Worm (Caenorhabditis elegans) whole organism, L1 larva: Measurements from ENCODE around the gene col-3.

ENCODE experiments used
- C04F5.9 ChIP-seq: sonication (generic microtip); optimal IDR thresholded peaks from 2 replicates; lab custom pipeline; 2016; ENCODE audit warnings: missing genetic modification characterization, missing compliant biosample characterization
- ama-1 ChIP-seq: fragments of 150-350 bp; optimal IDR thresholded peaks from 2 replicates; lab custom pipeline; 2014
- ceh-8 ChIP-seq: fragments of 200-800 bp; sonication (Bioruptor generic); optimal IDR thresholded peaks from 2 replicates; lab custom pipeline; 2018; ENCODE audit warnings: mild to moderate bottlenecking, missing genetic modification characterization, moderate library complexity, missing compliant biosample characterization
- ces-1 ChIP-seq: fragments of 150-350 bp; optimal IDR thresholded peaks from 2 replicates; lab custom pipeline; 2014; ENCODE audit warnings: missing biosample characterization, missing genetic modification reagents, missing genetic modification characterization
- dpl-1 ChIP-seq, 3 experiments: fragments of 150-350 bp in 2 of 3; sonication (generic microtip) in 1 of 3; optimal IDR thresholded peaks; 2 replicates each; lab custom pipeline; 2014 to 2017; ENCODE audit warnings: missing biosample characterization in 3 of 3, missing genetic modification characterization in 3 of 3, missing genetic modification reagents in 3 of 3
- dsc-1 ChIP-seq: sonication (generic microtip); optimal IDR thresholded peaks from 2 replicates; lab custom pipeline; 2016; ENCODE audit warnings: mild to moderate bottlenecking, missing genetic modification characterization, missing compliant biosample characterization
- efl-1 ChIP-seq, 4 experiments: fragments of 150-350 bp; optimal IDR thresholded peaks in 3 of 4; peaks in 1 of 4; 1 replicate in 1 of 4; 2 replicates in 3 of 4; lab custom pipeline; 2014; ENCODE audit warnings: missing biosample characterization in 2 of 4, missing genetic modification characterization in 2 of 4, missing genetic modification reagents in 2 of 4
- egl-27 ChIP-seq, 2 experiments: fragments of 150-350 bp in 1 of 2; sonication (generic microtip); optimal IDR thresholded peaks; 3 replicates each; lab custom pipeline; 2017 to 2018; ENCODE audit warnings: missing biosample characterization in 2 of 2, missing genetic modification characterization in 2 of 2, missing genetic modification reagents in 2 of 2
- ets-5 ChIP-seq: fragments of 200-800 bp; sonication (Bioruptor generic); IDR thresholded peaks from 2 replicates; pipeline ENCODE4 v1.3.6; 2022; ENCODE audit warnings: missing genetic modification characterization, missing compliant biosample characterization
- fkh-8 ChIP-seq: sonication (generic microtip); optimal IDR thresholded peaks from 2 replicates; lab custom pipeline; 2016; ENCODE audit warnings: mild to moderate bottlenecking, missing genetic modification characterization, missing compliant biosample characterization
- fos-1 ChIP-seq: fragments of 150-350 bp; optimal IDR thresholded peaks from 2 replicates; lab custom pipeline; 2014; ENCODE audit warnings: missing biosample characterization, missing genetic modification characterization
- grh-1 ChIP-seq: fragments of 200-800 bp; sonication (Bioruptor generic); IDR thresholded peaks from 2 replicates; pipeline ENCODE4 v1.3.6; 2022; ENCODE audit warnings: missing genetic modification reagents, missing genetic modification characterization, missing compliant biosample characterization
- hlh-17 ChIP-seq: fragments of 200-800 bp; sonication (Bioruptor generic); optimal IDR thresholded peaks from 2 replicates; lab custom pipeline; 2018; ENCODE audit warnings: missing genetic modification characterization, mild to moderate bottlenecking, missing compliant biosample characterization, moderate library complexity, borderline replicate concordance
- hpl-2 ChIP-seq: fragments of 150-350 bp; optimal IDR thresholded peaks from 2 replicates; lab custom pipeline; 2014; ENCODE audit warnings: missing biosample characterization, missing genetic modification reagents, missing genetic modification characterization
- irx-1 ChIP-seq: sonication (generic microtip); optimal IDR thresholded peaks from 2 replicates; lab custom pipeline; 2016; ENCODE audit warnings: missing genetic modification characterization, missing compliant biosample characterization
- jun-1 ChIP-seq: fragments of 150-350 bp; optimal IDR thresholded peaks from 2 replicates; lab custom pipeline; 2014; ENCODE audit warnings: missing biosample characterization, missing genetic modification reagents, missing genetic modification characterization
- lin-14 ChIP-seq: fragments of 200-800 bp; sonication (Bioruptor generic); optimal IDR thresholded peaks from 2 replicates; lab custom pipeline; 2018; ENCODE audit warnings: mild to moderate bottlenecking, missing genetic modification characterization, moderate library complexity, missing compliant biosample characterization
- lin-15B ChIP-seq: fragments of 150-350 bp; sonication (generic microtip); optimal IDR thresholded peaks from 3 replicates; lab custom pipeline; 2014; ENCODE audit warnings: missing biosample characterization, missing genetic modification characterization
- lir-3 ChIP-seq: sonication (generic microtip); optimal IDR thresholded peaks from 2 replicates; lab custom pipeline; 2016; ENCODE audit warnings: mild to moderate bottlenecking, missing genetic modification characterization, moderate library complexity, missing compliant biosample characterization; ENCODE audit not compliant: poor library complexity
- lsy-2 ChIP-seq, 2 experiments: fragments of 150-350 bp; optimal IDR thresholded peaks; 2 replicates each; lab custom pipeline; 2014; ENCODE audit warnings: missing biosample characterization in 2 of 2, missing genetic modification characterization in 2 of 2
- nhr-11 ChIP-seq: fragments of 150-350 bp; optimal IDR thresholded peaks from 2 replicates; lab custom pipeline; 2014; ENCODE audit warnings: missing biosample characterization, missing genetic modification characterization
- nhr-12 ChIP-seq: sonication (generic microtip); optimal IDR thresholded peaks from 2 replicates; lab custom pipeline; 2017; ENCODE audit warnings: missing biosample characterization, missing genetic modification characterization
- nhr-20 ChIP-seq: sonication (generic microtip); optimal IDR thresholded peaks from 2 replicates; lab custom pipeline; 2016; ENCODE audit warnings: mild to moderate bottlenecking, missing genetic modification characterization, missing compliant biosample characterization
- nhr-71 ChIP-seq: sonication (generic microtip); optimal IDR thresholded peaks from 2 replicates; lab custom pipeline; 2016; ENCODE audit warnings: mild to moderate bottlenecking, missing genetic modification characterization, moderate library complexity, missing compliant biosample characterization
- nhr-76 ChIP-seq: sonication (generic microtip); optimal IDR thresholded peaks from 2 replicates; lab custom pipeline; 2017; ENCODE audit warnings: missing biosample characterization, missing genetic modification characterization
- nhr-84 ChIP-seq: sonication (generic microtip); optimal IDR thresholded peaks from 2 replicates; lab custom pipeline; 2017; ENCODE audit warnings: missing biosample characterization, missing genetic modification characterization
- nhr-90 ChIP-seq: sonication (generic microtip); optimal IDR thresholded peaks from 2 replicates; lab custom pipeline; 2016; ENCODE audit warnings: mild to moderate bottlenecking, missing genetic modification characterization, missing compliant biosample characterization; ENCODE audit not compliant: poor library complexity
- pag-3 ChIP-seq: sonication (generic microtip); optimal IDR thresholded peaks from 2 replicates; lab custom pipeline; 2017; ENCODE audit warnings: missing genetic modification characterization, mild to moderate bottlenecking, missing compliant biosample characterization, antibody characterized with exemption, borderline replicate concordance; ENCODE audit not compliant: insufficient read depth
- rnt-1 ChIP-seq: sonication (generic microtip); optimal IDR thresholded peaks from 2 replicates; lab custom pipeline; 2016; ENCODE audit warnings: mild to moderate bottlenecking, missing genetic modification characterization, moderate library complexity, missing compliant biosample characterization
- snpc-4 ChIP-seq: fragments of 150-350 bp; optimal IDR thresholded peaks from 2 replicates; lab custom pipeline; 2014; ENCODE audit warnings: missing biosample characterization, missing genetic modification characterization
- sptf-1 ChIP-seq: fragments of 150-350 bp; optimal IDR thresholded peaks from 2 replicates; lab custom pipeline; 2014; ENCODE audit warnings: missing biosample characterization, missing genetic modification characterization
- swsn-7 ChIP-seq: sonication (generic microtip); optimal IDR thresholded peaks from 2 replicates; lab custom pipeline; 2016; ENCODE audit warnings: missing genetic modification characterization, missing compliant biosample characterization
- unc-130 ChIP-seq: fragments of 150-350 bp; optimal IDR thresholded peaks from 2 replicates; lab custom pipeline; 2017; ENCODE audit warnings: missing biosample characterization, missing genetic modification characterization, inconsistent platforms
- unc-62 ChIP-seq: fragments of 150-350 bp; optimal IDR thresholded peaks from 2 replicates; lab custom pipeline; 2014; ENCODE audit warnings: missing biosample characterization, missing genetic modification reagents, missing genetic modification characterization
- unc-86 ChIP-seq: sonication (generic microtip); optimal IDR thresholded peaks from 2 replicates; lab custom pipeline; 2016; ENCODE audit warnings: missing genetic modification characterization, missing compliant biosample characterization
- xbp-1 ChIP-seq: sonication (generic microtip); optimal IDR thresholded peaks from 2 replicates; lab custom pipeline; 2016; ENCODE audit warnings: missing genetic modification characterization, missing compliant biosample characterization
- ztf-11 ChIP-seq, 2 experiments: sonication (generic microtip); optimal IDR thresholded peaks; 2 replicates each; lab custom pipeline; 2016 to 2017; ENCODE audit warnings: missing genetic modification characterization in 2 of 2, missing biosample characterization in 1 of 2, missing compliant biosample characterization in 1 of 2
- ztf-4 ChIP-seq: fragments of 150-350 bp; optimal IDR thresholded peaks from 2 replicates; lab custom pipeline; 2014; ENCODE audit warnings: missing biosample characterization, missing genetic modification characterization

The col-3 gene

DNA sequence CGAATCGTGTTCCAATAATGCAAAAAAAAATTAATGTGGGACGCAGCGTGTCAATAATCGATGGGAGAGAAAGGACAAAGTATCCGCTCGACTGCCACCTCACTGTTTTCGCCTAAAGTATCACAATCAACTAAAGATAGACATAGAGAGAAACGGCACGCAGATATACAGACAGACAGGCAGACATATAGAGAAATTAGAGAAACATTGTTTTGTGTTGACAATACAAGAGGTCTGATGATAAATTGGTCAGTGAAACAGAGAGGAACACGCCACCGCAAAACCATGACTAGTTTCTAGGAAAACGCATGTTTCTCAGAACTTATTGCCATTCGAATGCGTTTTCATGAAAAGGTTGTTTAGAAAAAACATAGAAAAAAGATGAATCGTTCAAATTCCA is 6.0 kb downstream of the col-3 start, which contains the start of gene T28C6.8 (continued):
- TF ChIP-seq nhr-84 (tag; lab: Kevin White, UChicago) (no peak), egl-27 (tag; optimal IDR thresholded peaks at IDR 0.05; lab: Kevin White, UChicago) (peak in 1 of 2 experiments; percentile 18), hpl-2 (GFP tag; lab: Kevin White, UChicago) (no peak), ama-1 (lab: Kevin White, UChicago) (no peak), lin-15B (tag; lab: Kevin White, UChicago) (no peak), dsc-1 (tag; lab: Kevin White, UChicago) (no peak), lir-3 (tag; lab: Kevin White, UChicago) (no peak), xbp-1 (tag; lab: Kevin White, UChicago) (no peak), grh-1 (GFP tag; lab: Robert Waterston, UW) (peak; percentile 32; the same call in 1 of the 2 replicates), ztf-4 (tag; lab: Kevin White, UChicago) (no peak), irx-1 (peak; percentile 10), hlh-17 (GFP tag; lab: Kevin White, UChicago) (no peak), pag-3 (tag; lab: Kevin White, UChicago) (peak; percentile 2), efl-1 (optimal IDR thresholded peaks at IDR 0.05; lab: Kevin White, UChicago) (peak; percentile 17 to 23), efl-1 (GFP tag; optimal IDR thresholded peaks at IDR 0.05 in 1 of 2; lab: Kevin White, UChicago) (no peak), ceh-8 (GFP tag; lab: Kevin White, UChicago) (no peak), fos-1 (tag; lab: Kevin White, UChicago) (no peak), fkh-8 (tag; lab: Kevin White, UChicago) (peak; percentile 33), nhr-11 (tag; lab: Kevin White, UChicago) (no peak), unc-130 (tag; lab: Kevin White, UChicago) (peak; percentile 32), snpc-4 (tag; lab: Kevin White, UChicago) (no peak), nhr-90 (tag; lab: Kevin White, UChicago) (peak; percentile 36), nhr-76 (tag; lab: Kevin White, UChicago) (no peak), jun-1 (tag; lab: Kevin White, UChicago) (no peak), ces-1 (no peak), rnt-1 (tag; lab: Kevin White, UChicago) (peak; percentile 16), unc-86 (tag; lab: Kevin White, UChicago) (no peak), nhr-12 (tag; lab: Kevin White, UChicago) (no peak), lsy-2 (tag; optimal IDR thresholded peaks at IDR 0.05; lab: Kevin White, UChicago) (peak; percentile 8 to 49), nhr-20 (peak; percentile 59), ets-5 (GFP tag; lab: Robert Waterston, UW) (no peak), lin-14 (GFP tag; lab: Kevin White, UChicago) (peak; percentile 85), dpl-1 (GFP tag; optimal IDR thresholded peaks at IDR 0.05; lab: Kevin White, UChicago) (peak in 1 of 3 experiments; percentile 7), unc-62 (GFP tag; lab: Kevin White, UChicago) (no peak), nhr-71 (tag; lab: Kevin White, UChicago) (peak; percentile 63), ztf-11 (tag; optimal IDR thresholded peaks at IDR 0.05; lab: Kevin White, UChicago) (no peak), C04F5.9 (tag; lab: Kevin White, UChicago) (no peak), sptf-1 (tag; lab: Kevin White, UChicago) (no peak)
- TF ChIP-seq, all 84 proteins: peak for 26

- TF ChIP-seq efl-1 (optimal IDR thresholded peaks at IDR 0.05; lab: Kevin White, UChicago) = no peak
- no peak for TF ChIP-seq efl-1 (GFP tag; optimal IDR thresholded peaks at IDR 0.05 in 1 of 2; lab: Kevin White, UChicago)
- TF ChIP-seq unc-130 (tag; lab: Kevin White, UChicago) = no peak
- no peak for TF ChIP-seq swsn-7
- TF ChIP-seq ztf-4 (tag; lab: Kevin White, UChicago) = no peak
Measured at ce11 chrIV:8840161-8840765, 15.7 kb downstream of the col-3 start, which contains the start of the genes T28C6.11 and T11B7.1. Gene T28C6.11 (minus strand): TSS chrIV:8840261. Gene T11B7.1 (plus strand): TSS chrIV:8840715.
